Fruit fly (Drosophila melanogaster): Measurements from ENCODE around the gene CG18478.
"Not testable (repeated sequence)": the region's sequence is repeated elsewhere in the genome, so short reads cannot be mapped to it uniquely, and the experiment has no call there.

DNA sequence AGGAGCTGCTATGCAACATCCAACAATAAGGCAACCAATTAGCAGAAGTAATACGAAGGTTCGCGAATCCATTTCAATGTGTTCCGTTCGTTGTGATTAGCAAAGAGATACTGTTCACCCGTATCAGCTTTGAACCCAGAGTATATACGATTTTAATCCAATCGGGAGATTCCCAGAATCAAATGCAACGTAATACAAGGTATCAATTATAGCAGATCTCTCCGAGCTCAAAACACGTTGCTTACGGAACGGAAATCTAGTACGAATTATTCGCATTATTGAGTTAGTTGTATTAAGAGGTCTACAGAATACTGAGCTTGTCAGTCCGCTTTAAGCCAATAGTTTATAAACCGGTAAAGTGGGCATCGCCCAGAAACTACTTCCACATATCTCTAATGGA is 24.4 kb downstream of the CG18478 start, which contains the start of gene CG44140:
- not testable (repeated sequence) for TF ChIP-seq Blimp-1 (GFP tag; optimal IDR thresholded peaks at IDR 0.05); cyc (GFP tag; optimal IDR thresholded peaks at IDR 0.05); CG9139 (GFP tag; optimal IDR thresholded peaks at IDR 0.05); Gug (GFP tag; IDR thresholded peaks at IDR 0.05); CG3032 (tag; optimal IDR thresholded peaks at IDR 0.05); dsx (GFP tag; optimal IDR thresholded peaks at IDR 0.05; ENCODE audit: poor library complexity, severe bottlenecking); CG6854 (GFP tag; optimal IDR thresholded peaks at IDR 0.05); CG16779 (tag; optimal IDR thresholded peaks at IDR 0.05); Hr38 (GFP tag; optimal IDR thresholded peaks at IDR 0.05); Sox102F (GFP tag; optimal IDR thresholded peaks at IDR 0.05); eg (GFP tag; IDR thresholded peaks at IDR 0.05); Hr39 (GFP tag; optimal IDR thresholded peaks at IDR 0.05)
